Worm (Caenorhabditis elegans): ENCODE results near the gene Y17G9B.8.

Y17G9B.8 gene

ce11 chrIV:4758659-4759058, at the start of gene Y17G9B.8:
TSS of gene Y17G9B.8 (minus strand) at chrIV:4758840.
- peak; percentile 10 to 33 for TF ChIP-seq lsy-2 (tag; optimal IDR thresholded peaks at IDR 0.05)
- TF ChIP-seq nhr-90 (tag; optimal IDR thresholded peaks at IDR 0.05; ENCODE audit: poor library complexity): no peak

- no peak for TF ChIP-seq ces-1 (GFP tag; optimal IDR thresholded peaks at IDR 0.05)
- TF ChIP-seq nhr-237 (tag; optimal IDR thresholded peaks at IDR 0.05): no peak
- TF ChIP-seq fkh-8 (tag; optimal IDR thresholded peaks at IDR 0.05): no peak
- no peak for TF ChIP-seq zip-4 (GFP tag; optimal IDR thresholded peaks at IDR 0.05)
- TF ChIP-seq pag-3 (tag; optimal IDR thresholded peaks at IDR 0.05; ENCODE audit: borderline replicate concordance, insufficient read depth): no peak
- TF ChIP-seq lin-14 (GFP tag; optimal IDR thresholded peaks at IDR 0.05): no peak
- TF ChIP-seq nhr-12 (tag; optimal IDR thresholded peaks at IDR 0.05): no peak
- TF ChIP-seq unc-30 (tag; optimal IDR thresholded peaks at IDR 0.05): no peak
- no peak for TF ChIP-seq alr-1 (tag; optimal IDR thresholded peaks at IDR 0.05; ENCODE audit: borderline replicate concordance)
- no peak for TF ChIP-seq nhr-76 (tag; optimal IDR thresholded peaks at IDR 0.05)
- TF ChIP-seq lsy-2 (tag; optimal IDR thresholded peaks at IDR 0.05): no peak
- TF ChIP-seq elt-2 (tag; optimal IDR thresholded peaks at IDR 0.05): no peak
- no peak for TF ChIP-seq xbp-1 (tag; optimal IDR thresholded peaks at IDR 0.05)
- TF ChIP-seq lin-13 (GFP tag; optimal IDR thresholded peaks at IDR 0.05): no peak
- TF ChIP-seq unc-62 (GFP tag; optimal IDR thresholded peaks at IDR 0.05): no peak
- TF ChIP-seq efl-3 (GFP tag; optimal IDR thresholded peaks at IDR 0.05): no peak
- TF ChIP-seq unc-98 (GFP tag; IDR thresholded peaks at IDR 0.05): no peak
- no peak for TF ChIP-seq tlp-1 (tag; optimal IDR thresholded peaks at IDR 0.05)
- TF ChIP-seq irx-1 (tag; optimal IDR thresholded peaks at IDR 0.05): no peak
- no peak for TF ChIP-seq fkh-10 (GFP tag; optimal IDR thresholded peaks at IDR 0.05)
These were observed 48.6 kb upstream of the Y17G9B.8 start, which contains the start of gene H06H21.11 for ce11 chrIV:4807219-4807618. TSS of gene H06H21.11 (minus strand) at chrIV:4807319.

ce11 chrIV:4806486-4806885, 47.8 kb upstream of the Y17G9B.8 start, which contains the start of gene dpf-5:
TSS of gene dpf-5 (minus strand) at chrIV:4806586.
- TF ChIP-seq ceh-8 (GFP tag; optimal IDR thresholded peaks at IDR 0.05): no peak
- TF ChIP-seq elt-3 (tag; optimal IDR thresholded peaks at IDR 0.05): no peak
- no peak for TF ChIP-seq elt-2 (tag; optimal IDR thresholded peaks at IDR 0.05)
- TF ChIP-seq lin-14 (GFP tag; optimal IDR thresholded peaks at IDR 0.05): no peak
- TF ChIP-seq ces-1 (GFP tag; optimal IDR thresholded peaks at IDR 0.05): no peak
- TF ChIP-seq dpl-1 (GFP tag; optimal IDR thresholded peaks at IDR 0.05): no peak
- TF ChIP-seq nhr-85 (tag): peak; percentile 10

- no peak for TF ChIP-seq nhr-90 (tag; optimal IDR thresholded peaks at IDR 0.05; ENCODE audit: poor library complexity)
- no peak for TF ChIP-seq zip-4 (GFP tag; optimal IDR thresholded peaks at IDR 0.05)
- TF ChIP-seq F16B12.6 (tag; optimal IDR thresholded peaks at IDR 0.05): no peak
- no peak for TF ChIP-seq nhr-11 (tag; optimal IDR thresholded peaks at IDR 0.05)
- no peak for TF ChIP-seq pax-3 (tag; optimal IDR thresholded peaks at IDR 0.05)
- no peak for TF ChIP-seq snu-23 (GFP tag; optimal IDR thresholded peaks at IDR 0.05)
These were observed 43.9 kb upstream of the Y17G9B.8 start, which contains the start of gene dpf-7 for ce11 chrIV:4802494-4802893. TSS of gene dpf-7 (minus strand) at chrIV:4802594.

ce11 chrIV:4799114-4799513, 40.5 kb upstream of the Y17G9B.8 start, which contains the start of gene eor-1:
TSS of gene eor-1 (minus strand) at chrIV:4799178.
- TF ChIP-seq pax-3 (tag; optimal IDR thresholded peaks at IDR 0.05) (no peak), F16B12.6 (tag; optimal IDR thresholded peaks at IDR 0.05) (peak; percentile 14), nhr-47 (tag; optimal IDR thresholded peaks at IDR 0.05) (no peak), dpl-1 (GFP tag; optimal IDR thresholded peaks at IDR 0.05) (peak; percentile 15 to 69 (median 22)), nhr-28 (tag; optimal IDR thresholded peaks at IDR 0.05) (no peak), elt-2 (tag; optimal IDR thresholded peaks at IDR 0.05) (no peak), nhr-85 (tag) (peak; percentile 67), C16A3.4 (tag; optimal IDR thresholded peaks at IDR 0.05) (peak; percentile 32), xbp-1 (tag; optimal IDR thresholded peaks at IDR 0.05) (peak; percentile 41), nhr-90 (tag; optimal IDR thresholded peaks at IDR 0.05; ENCODE audit: poor library complexity) (no peak), dsc-1 (tag; optimal IDR thresholded peaks at IDR 0.05) (peak; percentile 26), nhr-237 (tag; optimal IDR thresholded peaks at IDR 0.05) (no peak), lin-35 (GFP tag; optimal IDR thresholded peaks at IDR 0.05) (peak; percentile 59 to 67), fkh-4 (tag; optimal IDR thresholded peaks at IDR 0.05; ENCODE audit: borderline replicate concordance) (no peak), zag-1 (tag; optimal IDR thresholded peaks at IDR 0.05) (no peak), nhr-84 (tag; optimal IDR thresholded peaks at IDR 0.05) (no peak), nhr-20 (tag; optimal IDR thresholded peaks at IDR 0.05) (peak; percentile 41), jun-1 (tag; optimal IDR thresholded peaks at IDR 0.05) (no peak), hlh-17 (GFP tag; optimal IDR thresholded peaks at IDR 0.05; ENCODE audit: borderline replicate concordance) (no peak), unc-30 (tag; optimal IDR thresholded peaks at IDR 0.05) (no peak), elt-3 (tag; optimal IDR thresholded peaks at IDR 0.05) (no peak), C34B4.2 (tag; optimal IDR thresholded peaks at IDR 0.05) (no peak), irx-1 (tag; optimal IDR thresholded peaks at IDR 0.05) (no peak), ceh-8 (GFP tag; optimal IDR thresholded peaks at IDR 0.05) (no peak), lir-3 (tag; optimal IDR thresholded peaks at IDR 0.05; ENCODE audit: poor library complexity) (peak; percentile 16), ces-1 (GFP tag; optimal IDR thresholded peaks at IDR 0.05) (no peak)

Measured in whole organism, L1 larva.